Worm (Caenorhabditis elegans) whole organism, L2 larva: Measurements from ENCODE around the gene frpr-21.

ENCODE experiments used
- R02D3.7 ChIP-seq: fragments of 150-350 bp; optimal IDR thresholded peaks from 2 replicates; lab custom pipeline; 2014; ENCODE audit warnings: missing biosample characterization, missing genetic modification characterization
- ZK546.5 ChIP-seq: sonication (generic microtip); optimal IDR thresholded peaks from 2 replicates; lab custom pipeline; 2017; ENCODE audit warnings: missing biosample characterization, missing genetic modification characterization
- alr-1 ChIP-seq: fragments of 150-350 bp; optimal IDR thresholded peaks from 2 replicates; lab custom pipeline; 2014; ENCODE audit warnings: missing biosample characterization, missing genetic modification characterization
- aly-2 ChIP-seq: fragments of 150-350 bp; optimal IDR thresholded peaks from 2 replicates; lab custom pipeline; 2014; ENCODE audit warnings: missing biosample characterization, missing genetic modification characterization
- fos-1 ChIP-seq: fragments of 150-350 bp; optimal IDR thresholded peaks from 2 replicates; lab custom pipeline; 2014; ENCODE audit warnings: missing biosample characterization, missing genetic modification characterization
- lin-39 ChIP-seq: fragments of 150-350 bp; optimal IDR thresholded peaks from 2 replicates; lab custom pipeline; 2014; ENCODE audit warnings: missing biosample characterization, missing genetic modification reagents, missing genetic modification characterization
- nhr-12 ChIP-seq: fragments of 150-350 bp; optimal IDR thresholded peaks from 2 replicates; lab custom pipeline; 2014; ENCODE audit warnings: missing biosample characterization, missing genetic modification characterization
- skn-1 ChIP-seq: sonication (generic microtip); optimal IDR thresholded peaks from 2 replicates; lab custom pipeline; 2017; ENCODE audit warnings: missing biosample characterization, missing genetic modification characterization
- unc-62 ChIP-seq: fragments of 150-350 bp; optimal IDR thresholded peaks from 2 replicates; lab custom pipeline; 2014; ENCODE audit warnings: missing biosample characterization, missing genetic modification reagents, missing genetic modification characterization
- ztf-4 ChIP-seq: fragments of 150-350 bp; optimal IDR thresholded peaks from 2 replicates; lab custom pipeline; 2014; ENCODE audit warnings: missing biosample characterization, missing genetic modification characterization

DNA sequence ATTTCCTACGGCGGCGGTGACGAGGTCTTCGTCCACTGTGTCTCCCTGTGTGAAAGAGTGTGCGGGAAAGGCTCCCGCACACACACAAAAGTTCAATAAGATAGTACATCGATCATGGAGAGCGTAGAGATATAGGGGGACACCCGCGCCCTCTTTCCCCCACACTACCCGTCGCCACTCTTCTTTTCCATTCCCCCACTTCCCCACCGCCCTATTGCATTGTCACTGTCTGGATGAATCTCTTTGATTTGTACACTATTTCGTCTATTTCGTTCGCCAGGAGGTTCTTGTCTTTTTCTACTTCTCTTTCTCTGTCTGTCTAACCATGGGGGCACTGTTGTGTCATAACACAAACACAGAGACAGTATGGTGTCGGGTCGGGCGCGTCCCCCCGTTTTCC, 39.6 kb downstream of the frpr-21 start:
- no peak for TF ChIP-seq aly-2 (tag; lab: Kevin White, UChicago)
- no peak for TF ChIP-seq unc-62 (GFP tag; lab: Kevin White, UChicago)
- no peak for TF ChIP-seq nhr-12 (tag; lab: Kevin White, UChicago)
- TF ChIP-seq alr-1 (tag; lab: Kevin White, UChicago): no peak
- TF ChIP-seq R02D3.7: no peak
- peak; percentile 53 for TF ChIP-seq fos-1 (tag; lab: Kevin White, UChicago)
- peak; percentile 12 for TF ChIP-seq ztf-4 (tag; lab: Kevin White, UChicago)
- no peak for TF ChIP-seq ZK546.5
- no peak for TF ChIP-seq skn-1 (tag; lab: Kevin White, UChicago)
- no peak for TF ChIP-seq lin-39 (tag; lab: Kevin White, UChicago)
